Worm (Caenorhabditis elegans) whole organism, L4 larva: ENCODE measurements around the gene magi-1.

Experiments
- T20F7.1 ChIP-seq: fragments of 200-800 bp; sonication (Bioruptor generic); optimal IDR thresholded peaks from 2 replicates; lab custom pipeline; 2018; ENCODE audit warnings: mild to moderate bottlenecking, missing genetic modification characterization, missing compliant biosample characterization
- ceh-82 ChIP-seq: sonication (generic microtip); optimal IDR thresholded peaks from 2 replicates; lab custom pipeline; 2017; ENCODE audit warnings: missing biosample characterization, missing genetic modification characterization
- fos-1 ChIP-seq: fragments of 150-350 bp; optimal IDR thresholded peaks from 2 replicates; lab custom pipeline; 2014; ENCODE audit warnings: missing biosample characterization, missing genetic modification characterization
- lin-1 ChIP-seq: fragments of 200-800 bp; sonication (Bioruptor generic); IDR thresholded peaks from 2 replicates; pipeline ENCODE4 v1.3.6; 2022; ENCODE audit warnings: missing genetic modification reagents, missing genetic modification characterization, missing compliant biosample characterization
- nhr-25 ChIP-seq: sonication (generic microtip); optimal IDR thresholded peaks from 2 replicates; lab custom pipeline; 2017; ENCODE audit warnings: missing genetic modification characterization, mild to moderate bottlenecking, missing compliant biosample characterization, antibody characterized with exemption, moderate library complexity, borderline replicate concordance; ENCODE audit not compliant: insufficient read depth
- pha-4 ChIP-seq, 2 experiments: fragments of 150-350 bp in 1 of 2; fragments of 200-800 bp in 1 of 2; sonication (Bioruptor generic) in 1 of 2; IDR thresholded peaks in 1 of 2; optimal IDR thresholded peaks in 1 of 2; 2 replicates each; pipeline versions ENCODE4 v1.3.6 to Lab custom; 2014 to 2022; ENCODE audit warnings: missing genetic modification characterization in 2 of 2, missing genetic modification reagents in 2 of 2, missing biosample characterization in 1 of 2, missing compliant biosample characterization in 1 of 2
- snpc-4 ChIP-seq: fragments of 150-350 bp; optimal IDR thresholded peaks from 2 replicates; lab custom pipeline; 2014; ENCODE audit warnings: missing biosample characterization, missing genetic modification characterization
- tag-97 ChIP-seq: fragments of 200-800 bp; sonication (Bioruptor generic); IDR thresholded peaks from 2 replicates; pipeline ENCODE4 v1.3.6; 2022; ENCODE audit warnings: missing genetic modification characterization, missing compliant biosample characterization
- unc-130 ChIP-seq: sonication (generic microtip); optimal IDR thresholded peaks from 2 replicates; lab custom pipeline; 2016; ENCODE audit warnings: missing genetic modification reagents, missing genetic modification characterization, missing compliant biosample characterization

ce11 chrIV:11748852-11749251, 34.0 kb downstream of the magi-1 start, which contains the start of gene T12A7.6:
- TF ChIP-seq unc-130 (no peak), tag-97 (GFP tag; lab: Robert Waterston, UW) (no peak), nhr-25 (tag; lab: Kevin White, UChicago) (no peak), lin-1 (GFP tag; lab: Robert Waterston, UW) (no peak), fos-1 (tag; lab: Kevin White, UChicago) (no peak), ceh-82 (tag; lab: Kevin White, UChicago) (no peak), T20F7.1 (GFP tag; lab: Kevin White, UChicago) (no peak), snpc-4 (tag; lab: Kevin White, UChicago) (no peak), pha-4 (GFP tag; IDR thresholded peaks at IDR 0.05; lab: Robert Waterston, UW) (no peak), pha-4 (tag; optimal IDR thresholded peaks at IDR 0.05; lab: Kevin White, UChicago) (no peak)
